Fruit fly (Drosophila melanogaster) whole organism, wandering third instar larva: ENCODE data around the gene Cyp9f3.

Source experiments
- Abd-B ChIP-seq: fragments of >200 bp; optimal IDR thresholded peaks from 2 replicates; lab custom pipeline; 2017; ENCODE audit warnings: missing biosample characterization, missing genetic modification characterization
- CG32264 ChIP-seq: fragments of 200-800 bp; sonication (Bioruptor generic); optimal IDR thresholded peaks from 2 replicates; lab custom pipeline; 2016; ENCODE audit warnings: missing biosample characterization, missing genetic modification characterization
- CG9705 ChIP-seq: fragments of 200-800 bp; sonication (Bioruptor generic); optimal IDR thresholded peaks from 2 replicates; lab custom pipeline; 2018; ENCODE audit warnings: missing biosample characterization, mild to moderate bottlenecking, missing genetic modification characterization
- CrebA ChIP-seq: fragments of 200-800 bp; sonication (Bioruptor generic); optimal IDR thresholded peaks from 2 replicates; lab custom pipeline; 2016; ENCODE audit warnings: missing biosample characterization, mild to moderate bottlenecking, missing genetic modification characterization, borderline replicate concordance
- Dfd ChIP-seq: fragments of >200 bp; optimal IDR thresholded peaks from 2 replicates; lab custom pipeline; 2017; ENCODE audit warnings: missing biosample characterization, missing genetic modification characterization
- HLH106 ChIP-seq: fragments of 200-800 bp; optimal IDR thresholded peaks from 3 replicates; lab custom pipeline; 2019; ENCODE audit warnings: missing biosample characterization, mild to moderate bottlenecking, missing genetic modification characterization, moderate library complexity
- Hr78 ChIP-seq: fragments of >200 bp; optimal IDR thresholded peaks from 2 replicates; lab custom pipeline; 2017; ENCODE audit warnings: missing biosample characterization, missing genetic modification characterization
- Jra ChIP-seq: sonication (Bioruptor generic); optimal IDR thresholded peaks from 2 replicates; lab custom pipeline; 2016; ENCODE audit warnings: missing biosample characterization, missing genetic modification characterization
- Mio ChIP-seq: sonication (Bioruptor generic); optimal IDR thresholded peaks from 2 replicates; lab custom pipeline; 2016; ENCODE audit warnings: missing biosample characterization, missing genetic modification characterization
- Myc ChIP-seq: fragments of >200 bp; optimal IDR thresholded peaks from 2 replicates; lab custom pipeline; 2017
- N ChIP-seq: fragments of >200 bp; optimal IDR thresholded peaks from 2 replicates; lab custom pipeline; 2018; ENCODE audit warnings: missing biosample characterization, missing external identifiers, missing genetic modification characterization
- OdsH ChIP-seq: fragments of 200-800 bp; sonication (Bioruptor generic); optimal IDR thresholded peaks from 2 replicates; lab custom pipeline; 2016; ENCODE audit warnings: missing biosample characterization, mild to moderate bottlenecking, missing genetic modification characterization
- Rel ChIP-seq, 2 experiments: fragments of 200-800 bp; sonication (Bioruptor generic) in 1 of 2; optimal IDR thresholded peaks; 2 replicates in 1 of 2; 3 replicates in 1 of 2; lab custom pipeline; 2016 to 2019; ENCODE audit warnings: mild to moderate bottlenecking in 2 of 2, missing biosample characterization in 2 of 2, missing genetic modification characterization in 2 of 2, moderate library complexity in 1 of 2
- Sp1 ChIP-seq: fragments of 200-800 bp; sonication (Bioruptor generic); optimal IDR thresholded peaks from 3 replicates; lab custom pipeline; 2019; ENCODE audit warnings: missing biosample characterization, mild to moderate bottlenecking, missing genetic modification characterization, moderate library complexity
- Vsx2 ChIP-seq: fragments of 200-300, 225-300 bp; sonication (Bioruptor generic); optimal IDR thresholded peaks from 2 replicates; lab custom pipeline; 2018; ENCODE audit warnings: missing biosample characterization, missing genetic modification characterization; ENCODE audit not compliant: partially characterized antibody
- br ChIP-seq: fragments of 200-800 bp; sonication (Bioruptor generic); optimal IDR thresholded peaks from 2 replicates; lab custom pipeline; 2016; ENCODE audit warnings: missing biosample characterization, missing genetic modification characterization
- brk ChIP-seq: fragments of 200-800 bp; sonication (Bioruptor generic); optimal IDR thresholded peaks from 2 replicates; lab custom pipeline; 2016; ENCODE audit warnings: missing biosample characterization, mild to moderate bottlenecking, missing genetic modification characterization
- dl ChIP-seq, 2 experiments: fragments of 175-275, 200-275 bp in 1 of 2; fragments of 200-275 bp in 1 of 2; sonication (Bioruptor generic); optimal IDR thresholded peaks; lab custom pipeline; 2018; ENCODE audit warnings: mild to moderate bottlenecking in 2 of 2, missing biosample characterization in 2 of 2, missing genetic modification characterization in 2 of 2, moderate library complexity in 2 of 2; ENCODE audit not compliant: partially characterized antibody in 2 of 2, insufficient read depth in 1 of 2
- dmrt93B ChIP-seq: fragments of 200-800 bp; sonication (Bioruptor generic); optimal IDR thresholded peaks from 2 replicates; lab custom pipeline; 2018; ENCODE audit warnings: missing biosample characterization, mild to moderate bottlenecking, missing genetic modification characterization
- dsf ChIP-seq: sonication (Bioruptor generic); optimal IDR thresholded peaks from 2 replicates; lab custom pipeline; 2016; ENCODE audit warnings: missing biosample characterization, missing genetic modification characterization, borderline replicate concordance
- ey ChIP-seq: fragments of 200-800 bp; sonication (Bioruptor generic); optimal IDR thresholded peaks from 2 replicates; lab custom pipeline; 2016; ENCODE audit warnings: missing biosample characterization, missing genetic modification characterization
- foxo ChIP-seq, 2 experiments: fragments of 200-800 bp; sonication (Bioruptor generic); optimal IDR thresholded peaks; 2 replicates in 1 of 2; 3 replicates in 1 of 2; lab custom pipeline; 2016 to 2017; ENCODE audit warnings: missing biosample characterization in 2 of 2, missing genetic modification characterization in 2 of 2
- fru ChIP-seq: fragments of 200-800 bp; sonication (Bioruptor generic); optimal IDR thresholded peaks from 3 replicates; lab custom pipeline; 2016; ENCODE audit warnings: missing biosample characterization, mild to moderate bottlenecking, missing genetic modification characterization
- h ChIP-seq: fragments of 200-800 bp; sonication (Bioruptor generic); optimal IDR thresholded peaks from 3 replicates; lab custom pipeline; 2016; ENCODE audit warnings: missing biosample characterization, mild to moderate bottlenecking, missing genetic modification characterization
- psq ChIP-seq: fragments of 200-800 bp; sonication (Bioruptor generic); optimal IDR thresholded peaks from 3 replicates; lab custom pipeline; 2017; ENCODE audit warnings: missing biosample characterization, mild to moderate bottlenecking, missing genetic modification characterization, moderate library complexity
- rgr ChIP-seq: fragments of 200-800 bp; sonication (Bioruptor generic); optimal IDR thresholded peaks from 3 replicates; lab custom pipeline; 2016; ENCODE audit warnings: missing biosample characterization, mild to moderate bottlenecking, missing genetic modification characterization
- usp ChIP-seq: fragments of >200 bp; optimal IDR thresholded peaks from 2 replicates; lab custom pipeline; 2017; ENCODE audit warnings: missing biosample characterization, missing genetic modification characterization

The Cyp9f3 gene

DNA sequence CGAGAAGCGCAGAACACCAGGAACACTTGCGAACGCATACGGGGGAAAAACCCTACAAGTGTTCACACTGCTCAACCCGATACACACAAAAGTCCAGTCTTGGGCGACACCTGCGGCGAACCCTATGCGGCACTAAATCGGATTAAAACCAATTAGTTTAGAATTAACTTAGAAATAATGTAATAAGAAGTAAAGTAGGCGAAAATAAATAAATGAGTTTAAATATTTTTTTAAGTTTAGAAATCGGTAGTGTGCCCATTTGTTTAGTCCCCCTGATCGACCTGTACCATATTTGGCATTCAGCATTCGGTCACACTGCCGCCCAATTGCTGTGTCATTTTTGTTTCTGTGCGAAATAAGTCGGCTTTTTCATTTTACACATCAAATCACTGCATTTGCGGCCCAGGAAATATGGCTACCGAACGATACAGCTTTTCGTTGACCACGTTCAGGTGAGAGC is 32.3 kb upstream of the Cyp9f3 start, which contains the start of gene Prosalpha2:
Gene Prosalpha2 (plus strand): TSS at position 292 of the 460 bp plus-strand sequence.
- no peak for TF ChIP-seq Mio (GFP tag; lab: Kevin White, UChicago)
- no peak for TF ChIP-seq Dfd (GFP tag; lab: Kevin White, UChicago)
- peak; percentile 12 for TF ChIP-seq psq (GFP tag; lab: Kevin White, UChicago)
- no peak for TF ChIP-seq fru (GFP tag; lab: Kevin White, UChicago)
- TF ChIP-seq h (GFP tag; lab: Kevin White, UChicago) = no peak
- TF ChIP-seq N (GFP tag; lab: Kevin White, UChicago) = no peak
- no peak for TF ChIP-seq Rel (GFP tag; optimal IDR thresholded peaks at IDR 0.05; lab: Kevin White, UChicago)
- TF ChIP-seq Rel (tag; optimal IDR thresholded peaks at IDR 0.05; lab: Kevin White, UChicago) = peak; percentile 99
- peak; percentile 11 for TF ChIP-seq HLH106 (tag; lab: Kevin White, UChicago)
- no peak for TF ChIP-seq CG32264 (GFP tag; lab: Kevin White, UChicago)
- peak; percentile 28 for TF ChIP-seq ey
- TF ChIP-seq foxo (GFP tag; optimal IDR thresholded peaks at IDR 0.05; lab: Kevin White, UChicago) = peak in 1 of 2 experiments; percentile 48
- peak; percentile 29 for TF ChIP-seq rgr (GFP tag; lab: Kevin White, UChicago)
- peak; percentile 38 for TF ChIP-seq Myc
- TF ChIP-seq Sp1 (GFP tag; lab: Kevin White, UChicago) = peak; percentile 9

DNA sequence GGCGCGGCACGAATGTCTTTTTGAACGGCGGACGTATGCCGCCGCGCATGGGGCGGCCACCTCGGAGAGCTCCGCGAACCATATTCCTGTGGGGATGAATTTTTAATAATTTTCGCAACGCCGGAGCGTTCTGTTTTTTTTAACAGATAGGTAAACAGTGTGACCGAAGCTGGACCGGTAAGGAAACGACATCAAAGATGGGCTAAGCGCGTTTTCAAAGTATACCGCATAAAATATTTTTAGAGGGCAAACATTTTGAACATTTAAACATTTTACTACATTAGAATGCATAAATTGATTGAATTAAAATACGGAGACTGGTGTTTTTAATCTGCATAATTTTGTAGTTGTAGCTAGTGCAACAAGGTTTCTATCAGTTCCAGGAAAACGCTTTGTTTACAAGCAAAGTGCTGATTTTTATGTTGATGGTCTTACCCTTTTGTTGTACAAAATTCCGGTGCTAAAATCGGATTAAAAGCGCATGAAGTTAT is 30.4 kb upstream of the Cyp9f3 start, which contains the start of the genes CG5641 and CG5245:
Gene CG5641 (minus strand): TSS at position 163 of the 491 bp plus-strand sequence.
Gene CG5245 (plus strand): TSS at position 441 of the 491 bp plus-strand sequence.
- no peak for TF ChIP-seq Rel (GFP tag; optimal IDR thresholded peaks at IDR 0.05; lab: Kevin White, UChicago)
- TF ChIP-seq Rel (tag; optimal IDR thresholded peaks at IDR 0.05; lab: Kevin White, UChicago) = peak; percentile 66
- no peak for TF ChIP-seq dmrt93B (GFP tag; lab: Kevin White, UChicago)

DNA sequence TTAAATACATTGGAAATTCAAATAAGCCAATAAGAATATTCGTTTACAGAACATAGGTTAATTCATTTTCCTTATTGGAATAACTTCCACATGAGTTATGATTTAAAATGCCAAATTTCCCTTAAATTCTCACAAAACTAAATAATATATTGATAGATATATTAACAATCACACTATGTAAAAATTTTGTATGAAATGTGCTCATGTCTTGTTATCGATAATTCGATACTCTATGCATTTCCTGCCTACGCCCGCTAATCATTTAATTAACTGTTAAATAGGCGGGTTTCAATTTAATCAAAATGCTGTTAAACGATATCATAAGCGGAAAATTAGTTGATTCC is 27.6 kb upstream of the Cyp9f3 start, which contains the start of gene NANS:
Gene NANS (plus strand): TSS at position 269 of the 344 bp plus-strand sequence.
- no peak for TF ChIP-seq Mio (GFP tag; lab: Kevin White, UChicago)
- TF ChIP-seq br (GFP tag; lab: Kevin White, UChicago) = no peak
- no peak for TF ChIP-seq psq (GFP tag; lab: Kevin White, UChicago)
- TF ChIP-seq brk = no peak
- TF ChIP-seq Vsx2 (GFP tag; lab: Kevin White, UChicago) = no peak
- no peak for TF ChIP-seq CrebA (GFP tag; lab: Kevin White, UChicago)
- no peak for TF ChIP-seq usp (GFP tag; lab: Kevin White, UChicago)
- TF ChIP-seq CG32264 (GFP tag; lab: Kevin White, UChicago) = no peak
- no peak for TF ChIP-seq Jra (GFP tag; lab: Kevin White, UChicago)
- no peak for TF ChIP-seq Abd-B (GFP tag; lab: Kevin White, UChicago)
- no peak for TF ChIP-seq ey
- no peak for TF ChIP-seq Hr78 (GFP tag; lab: Kevin White, UChicago)
- TF ChIP-seq dl (GFP tag; optimal IDR thresholded peaks at IDR 0.05; lab: Kevin White, UChicago; ENCODE audit: insufficient read depth in 1 of 2, partially characterized antibody in 2 of 2) = no peak
- TF ChIP-seq rgr (GFP tag; lab: Kevin White, UChicago) = no peak

DNA sequence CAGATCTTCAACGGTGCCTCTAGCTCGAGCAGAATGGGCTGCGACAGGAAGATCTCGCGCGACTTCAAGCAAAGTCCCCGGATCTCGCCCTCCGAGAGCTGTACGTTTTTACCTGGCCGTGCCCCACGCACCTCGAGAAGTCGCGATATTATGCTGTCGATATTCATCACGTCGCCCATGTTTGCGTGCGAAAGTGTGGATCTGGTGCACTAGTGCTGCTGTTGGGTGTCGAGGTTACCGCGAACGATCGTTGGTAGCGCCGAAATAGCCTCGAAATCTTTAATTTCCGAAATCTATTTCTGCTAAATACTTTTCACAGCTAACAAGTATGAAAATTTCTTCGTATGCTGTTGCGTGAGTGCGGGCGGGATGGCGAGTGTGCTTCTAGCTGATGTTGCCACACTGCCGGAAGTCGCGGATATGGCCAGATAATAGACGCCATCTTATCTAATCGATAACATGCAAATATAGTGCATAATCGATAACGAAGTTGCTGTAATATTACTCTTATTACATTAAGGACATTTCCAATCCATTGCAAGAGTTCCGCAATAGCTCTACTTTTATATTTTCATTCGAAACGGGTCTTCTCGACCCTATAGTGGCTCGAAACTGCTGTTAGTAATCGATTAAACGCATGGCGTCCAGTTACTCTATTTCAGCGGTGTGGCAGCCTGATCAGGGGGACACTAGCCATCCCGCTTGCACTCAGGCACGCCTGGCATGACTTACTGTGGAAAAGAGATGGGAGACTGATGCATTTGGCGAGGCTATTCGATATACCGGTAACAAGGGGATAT is 27.0 kb upstream of the Cyp9f3 start, which contains the start of gene Pp1-87B:
Gene Pp1-87B (minus strand): TSS at position 408 of the 800 bp plus-strand sequence.
- TF ChIP-seq Myc (peak; percentile 83), CG9705 (GFP tag; lab: Kevin White, UChicago) (peak; percentile 38), OdsH (no peak), HLH106 (tag; lab: Kevin White, UChicago) (peak; percentile 24), Rel (GFP tag; optimal IDR thresholded peaks at IDR 0.05; lab: Kevin White, UChicago) (no peak), Rel (tag; optimal IDR thresholded peaks at IDR 0.05; lab: Kevin White, UChicago) (peak; percentile 28), Sp1 (GFP tag; lab: Kevin White, UChicago) (peak; percentile 38), ey (peak; percentile 4), usp (GFP tag; lab: Kevin White, UChicago) (no peak), CrebA (GFP tag; lab: Kevin White, UChicago) (no peak), foxo (GFP tag; optimal IDR thresholded peaks at IDR 0.05; lab: Kevin White, UChicago) (no peak), psq (GFP tag; lab: Kevin White, UChicago) (peak; percentile 6)

DNA sequence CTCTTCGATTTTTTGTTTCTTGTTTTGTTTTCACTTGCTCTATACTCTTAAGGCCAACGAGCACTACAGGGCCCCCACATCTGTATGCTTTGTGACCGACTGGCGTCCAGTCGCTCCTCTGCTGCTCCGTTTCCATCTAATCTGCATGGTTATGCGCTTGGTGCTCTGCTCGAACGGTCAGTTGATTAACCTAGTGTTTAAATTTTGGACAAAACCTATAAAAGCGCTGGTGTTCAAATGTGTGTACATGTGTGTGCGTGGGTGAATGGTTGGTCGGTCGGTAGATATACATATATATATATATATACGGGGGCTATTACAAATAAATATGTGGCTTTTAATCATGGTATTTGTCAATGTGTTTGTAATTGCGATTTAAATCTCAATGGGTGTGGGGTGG is 25.3 kb upstream of the Cyp9f3 start:
- TF ChIP-seq rgr (GFP tag; lab: Kevin White, UChicago) (peak; percentile 97), dsf (no peak)
